Worm (Caenorhabditis elegans) whole organism, mixed stage, embryonic: ENCODE measurements around the gene nhr-51.

ENCODE experiments used
- ceh-43 ChIP-seq: fragments of 200-800 bp; sonication (Bioruptor generic); optimal IDR thresholded peaks from 2 replicates; lab custom pipeline; 2018; ENCODE audit warnings: mild to moderate bottlenecking, missing genetic modification characterization, moderate library complexity, missing compliant biosample characterization
- elt-1 ChIP-seq: sonication (generic microtip); optimal IDR thresholded peaks from 2 replicates; lab custom pipeline; 2017; ENCODE audit warnings: missing genetic modification characterization, mild to moderate bottlenecking, missing compliant biosample characterization, antibody characterized with exemption, moderate library complexity, borderline replicate concordance; ENCODE audit not compliant: insufficient read depth
- elt-3 ChIP-seq: fragments of 150-350 bp; optimal IDR thresholded peaks from 2 replicates; lab custom pipeline; 2014; ENCODE audit warnings: missing biosample characterization, missing genetic modification characterization
- lsy-2 ChIP-seq: fragments of 150-350 bp; optimal IDR thresholded peaks from 2 replicates; lab custom pipeline; 2014; ENCODE audit warnings: missing biosample characterization, missing genetic modification characterization
- mab-5 ChIP-seq: fragments of 150-350 bp; optimal IDR thresholded peaks from 2 replicates; lab custom pipeline; 2014; ENCODE audit warnings: missing biosample characterization, missing genetic modification characterization
- nhr-12 ChIP-seq: fragments of 150-350 bp; optimal IDR thresholded peaks from 2 replicates; lab custom pipeline; 2014; ENCODE audit warnings: missing biosample characterization, missing genetic modification characterization
- nhr-237 ChIP-seq: fragments of 150-350 bp; optimal IDR thresholded peaks from 2 replicates; lab custom pipeline; 2014; ENCODE audit warnings: missing biosample characterization, missing genetic modification characterization
- nhr-76 ChIP-seq: sonication (generic microtip); optimal IDR thresholded peaks from 2 replicates; lab custom pipeline; 2017; ENCODE audit warnings: missing biosample characterization, missing genetic modification characterization
- snpc-4 ChIP-seq: fragments of 150-350 bp; optimal IDR thresholded peaks from 2 replicates; lab custom pipeline; 2014; ENCODE audit warnings: missing biosample characterization, missing genetic modification characterization
- sptf-1 ChIP-seq: sonication (generic microtip); optimal IDR thresholded peaks from 2 replicates; lab custom pipeline; 2017; ENCODE audit warnings: mild to moderate bottlenecking, missing genetic modification characterization, moderate library complexity, missing compliant biosample characterization
- unc-120 ChIP-seq: sonication (generic microtip); optimal IDR thresholded peaks from 2 replicates; lab custom pipeline; 2017; ENCODE audit warnings: missing genetic modification characterization, missing compliant biosample characterization; ENCODE audit not compliant: poor library complexity, severe bottlenecking
- unc-39 ChIP-seq: fragments of 150-350 bp; optimal IDR thresholded peaks from 2 replicates; lab custom pipeline; 2014; ENCODE audit warnings: missing biosample characterization, missing genetic modification characterization
- unc-62 ChIP-seq: fragments of 150-350 bp; optimal IDR thresholded peaks from 2 replicates; lab custom pipeline; 2014; ENCODE audit warnings: missing biosample characterization, missing genetic modification reagents, missing genetic modification characterization
- ztf-11 ChIP-seq: fragments of 150-350 bp; optimal IDR thresholded peaks from 2 replicates; lab custom pipeline; 2014; ENCODE audit warnings: missing biosample characterization, missing genetic modification characterization

DNA sequence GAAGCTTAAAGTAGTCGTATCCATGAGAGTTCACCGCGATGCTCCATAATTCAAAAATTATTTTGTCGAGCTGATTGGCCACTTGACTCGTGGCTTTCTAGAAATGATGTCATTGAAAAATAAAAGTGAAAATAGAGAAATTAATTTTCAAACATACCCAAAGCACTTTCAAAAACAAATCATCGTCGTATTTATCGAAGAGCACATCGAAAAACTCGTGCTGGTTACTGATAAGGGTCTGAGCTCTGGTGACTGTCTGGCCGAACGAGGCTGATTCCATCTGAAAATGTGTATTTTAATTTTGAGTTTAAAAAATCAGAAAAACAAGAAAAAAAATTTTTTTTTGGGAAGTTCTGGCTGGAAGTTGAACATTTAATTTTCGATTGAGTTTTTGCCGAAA lies 38.6 kb downstream of the nhr-51 start:
- TF ChIP-seq mab-5 (tag; lab: Kevin White, UChicago) = no peak
- no peak for TF ChIP-seq unc-120 (tag; lab: Kevin White, UChicago)
- TF ChIP-seq unc-62 = no peak
- TF ChIP-seq lsy-2 (tag; lab: Kevin White, UChicago) = no peak
- no peak for TF ChIP-seq snpc-4 (tag; lab: Kevin White, UChicago)
- TF ChIP-seq elt-3 (tag; lab: Kevin White, UChicago) = no peak
- TF ChIP-seq elt-1 (tag; lab: Kevin White, UChicago) = no peak
- no peak for TF ChIP-seq nhr-76 (tag; lab: Kevin White, UChicago)
- TF ChIP-seq nhr-12 (tag; lab: Kevin White, UChicago) = no peak
- no peak for TF ChIP-seq ceh-43 (GFP tag; lab: Kevin White, UChicago)
- no peak for TF ChIP-seq sptf-1 (tag; lab: Kevin White, UChicago)
- no peak for TF ChIP-seq ztf-11 (tag; lab: Kevin White, UChicago)
- no peak for TF ChIP-seq unc-39
- no peak for TF ChIP-seq nhr-237 (tag; lab: Kevin White, UChicago)
